Worm (Caenorhabditis elegans) whole organism, L1 larva: ENCODE measurements around the gene ZK1320.2.

Source experiments
- F16B12.6 ChIP-seq: fragments of 150-350 bp; optimal IDR thresholded peaks from 2 replicates; lab custom pipeline; 2014; ENCODE audit warnings: missing biosample characterization, missing genetic modification characterization
- Y116A8C.19 ChIP-seq: sonication (generic microtip); optimal IDR thresholded peaks from 2 replicates; lab custom pipeline; 2016; ENCODE audit warnings: missing compliant biosample characterization, missing genetic modification characterization, borderline replicate concordance
- aha-1 ChIP-seq: fragments of 150-350 bp; optimal IDR thresholded peaks from 2 replicates; lab custom pipeline; 2014; ENCODE audit warnings: missing biosample characterization, missing genetic modification characterization
- alr-1 ChIP-seq: fragments of 200-800 bp; sonication (Bioruptor generic); optimal IDR thresholded peaks from 2 replicates; lab custom pipeline; 2018; ENCODE audit warnings: borderline replicate concordance, mild to moderate bottlenecking, missing genetic modification characterization, missing compliant biosample characterization
- aly-2 ChIP-seq: fragments of 150-350 bp; optimal IDR thresholded peaks from 2 replicates; lab custom pipeline; 2014; ENCODE audit warnings: missing biosample characterization, missing genetic modification characterization
- ama-1 ChIP-seq: fragments of 150-350 bp; optimal IDR thresholded peaks from 2 replicates; lab custom pipeline; 2014
- blmp-1 ChIP-seq: fragments of 150-350 bp; optimal IDR thresholded peaks from 2 replicates; lab custom pipeline; 2014; ENCODE audit warnings: missing biosample characterization, missing genetic modification characterization
- ceh-63 ChIP-seq: fragments of 200-800 bp; sonication (Bioruptor generic); optimal IDR thresholded peaks from 2 replicates; lab custom pipeline; 2018; ENCODE audit warnings: mild to moderate bottlenecking, missing genetic modification characterization, missing compliant biosample characterization
- ceh-8 ChIP-seq: fragments of 200-800 bp; sonication (Bioruptor generic); optimal IDR thresholded peaks from 2 replicates; lab custom pipeline; 2018; ENCODE audit warnings: mild to moderate bottlenecking, missing genetic modification characterization, moderate library complexity, missing compliant biosample characterization
- ceh-82 ChIP-seq, 3 experiments: fragments of 150-350 bp in 1 of 3; sonication (generic microtip) in 2 of 3; optimal IDR thresholded peaks; 2 replicates each; lab custom pipeline; 2014 to 2017; ENCODE audit warnings: missing biosample characterization in 3 of 3, missing genetic modification characterization in 3 of 3
- ceh-88 ChIP-seq: fragments of 200-800 bp; sonication (Bioruptor generic); IDR thresholded peaks from 2 replicates; pipeline ENCODE4 v1.3.6; 2022; ENCODE audit warnings: missing genetic modification characterization, missing compliant biosample characterization
- ceh-90 ChIP-seq: sonication (generic microtip); optimal IDR thresholded peaks from 2 replicates; lab custom pipeline; 2016; ENCODE audit warnings: missing genetic modification characterization, missing compliant biosample characterization
- ces-1 ChIP-seq: fragments of 150-350 bp; optimal IDR thresholded peaks from 2 replicates; lab custom pipeline; 2014; ENCODE audit warnings: missing biosample characterization, missing genetic modification reagents, missing genetic modification characterization
- dpl-1 ChIP-seq, 3 experiments: fragments of 150-350 bp in 2 of 3; sonication (generic microtip) in 1 of 3; optimal IDR thresholded peaks; 2 replicates each; lab custom pipeline; 2014 to 2017; ENCODE audit warnings: missing biosample characterization in 3 of 3, missing genetic modification characterization in 3 of 3, missing genetic modification reagents in 3 of 3
- dsc-1 ChIP-seq: sonication (generic microtip); optimal IDR thresholded peaks from 2 replicates; lab custom pipeline; 2016; ENCODE audit warnings: mild to moderate bottlenecking, missing genetic modification characterization, missing compliant biosample characterization
- efl-3 ChIP-seq: fragments of 200-800 bp; sonication (Bioruptor generic); optimal IDR thresholded peaks from 2 replicates; lab custom pipeline; 2018; ENCODE audit warnings: mild to moderate bottlenecking, missing genetic modification characterization, missing compliant biosample characterization
- elt-2 ChIP-seq: sonication (generic microtip); optimal IDR thresholded peaks from 2 replicates; lab custom pipeline; 2016; ENCODE audit warnings: missing genetic modification characterization, mild to moderate bottlenecking, inconsistent platforms, missing compliant biosample characterization, missing genetic modification reagents
- elt-3 ChIP-seq, 6 experiments: fragments of 150-350 bp in 1 of 6; sonication (generic microtip); optimal IDR thresholded peaks; 2 replicates each; lab custom pipeline; 2017 to 2018; ENCODE audit warnings: missing biosample characterization in 6 of 6, missing genetic modification characterization in 6 of 6, inconsistent platforms in 1 of 6
- ets-5 ChIP-seq: fragments of 200-800 bp; sonication (Bioruptor generic); IDR thresholded peaks from 2 replicates; pipeline ENCODE4 v1.3.6; 2022; ENCODE audit warnings: missing genetic modification characterization, missing compliant biosample characterization
- fkh-10 ChIP-seq: sonication (generic microtip); optimal IDR thresholded peaks from 2 replicates; lab custom pipeline; 2017; ENCODE audit warnings: missing biosample characterization, missing genetic modification reagents, missing genetic modification characterization
- hpl-2 ChIP-seq: fragments of 150-350 bp; optimal IDR thresholded peaks from 2 replicates; lab custom pipeline; 2014; ENCODE audit warnings: missing biosample characterization, missing genetic modification reagents, missing genetic modification characterization
- irx-1 ChIP-seq: sonication (generic microtip); optimal IDR thresholded peaks from 2 replicates; lab custom pipeline; 2016; ENCODE audit warnings: missing genetic modification characterization, missing compliant biosample characterization
- isw-1 ChIP-seq: fragments of 200-800 bp; sonication (Bioruptor generic); IDR thresholded peaks from 2 replicates; pipeline ENCODE4 v1.3.6; 2022; ENCODE audit warnings: missing genetic modification characterization, missing compliant biosample characterization
- lin-13 ChIP-seq: fragments of 150-350 bp; optimal IDR thresholded peaks from 2 replicates; lab custom pipeline; 2014; ENCODE audit warnings: missing biosample characterization, missing genetic modification reagents, missing genetic modification characterization
- lin-35 ChIP-seq, 2 experiments: fragments of 150-350 bp; optimal IDR thresholded peaks; 2 replicates each; lab custom pipeline; 2014; ENCODE audit warnings: missing biosample characterization in 2 of 2, missing genetic modification characterization in 2 of 2, missing genetic modification reagents in 2 of 2
- lin-39 ChIP-seq: fragments of 150-350 bp; optimal IDR thresholded peaks from 2 replicates; lab custom pipeline; 2014; ENCODE audit warnings: missing biosample characterization, missing genetic modification reagents, missing genetic modification characterization
- lir-3 ChIP-seq: sonication (generic microtip); optimal IDR thresholded peaks from 2 replicates; lab custom pipeline; 2016; ENCODE audit warnings: mild to moderate bottlenecking, missing genetic modification characterization, moderate library complexity, missing compliant biosample characterization; ENCODE audit not compliant: poor library complexity
- lsy-2 ChIP-seq, 2 experiments: fragments of 150-350 bp; optimal IDR thresholded peaks; 2 replicates each; lab custom pipeline; 2014; ENCODE audit warnings: missing biosample characterization in 2 of 2, missing genetic modification characterization in 2 of 2
- mdl-1 ChIP-seq, 2 experiments: fragments of 150-350 bp; optimal IDR thresholded peaks; 2 replicates each; lab custom pipeline; 2014 to 2017; ENCODE audit warnings: missing biosample characterization in 2 of 2, missing genetic modification characterization in 2 of 2, inconsistent platforms in 1 of 2
- mef-2 ChIP-seq: fragments of 150-350 bp; optimal IDR thresholded peaks from 2 replicates; lab custom pipeline; 2014; ENCODE audit warnings: missing biosample characterization, missing genetic modification characterization
- nhr-11 ChIP-seq: fragments of 150-350 bp; optimal IDR thresholded peaks from 2 replicates; lab custom pipeline; 2014; ENCODE audit warnings: missing biosample characterization, missing genetic modification characterization
- nhr-12 ChIP-seq: sonication (generic microtip); optimal IDR thresholded peaks from 2 replicates; lab custom pipeline; 2017; ENCODE audit warnings: missing biosample characterization, missing genetic modification characterization
- nhr-19 ChIP-seq: fragments of 200-800 bp; sonication (Bioruptor generic); conservative IDR thresholded peaks from 2 replicates; pipeline ENCODE4 v1.3.6; 2022; ENCODE audit warnings: missing genetic modification characterization, missing compliant biosample characterization
- nhr-47 ChIP-seq: sonication (generic microtip); optimal IDR thresholded peaks from 2 replicates; lab custom pipeline; 2016; ENCODE audit warnings: mild to moderate bottlenecking, missing genetic modification characterization, moderate library complexity, missing compliant biosample characterization
- nhr-71 ChIP-seq: sonication (generic microtip); optimal IDR thresholded peaks from 2 replicates; lab custom pipeline; 2016; ENCODE audit warnings: mild to moderate bottlenecking, missing genetic modification characterization, moderate library complexity, missing compliant biosample characterization
- nhr-85 ChIP-seq: sonication (generic microtip); peaks from one replicate; lab custom pipeline; 2016; ENCODE audit warnings: missing genetic modification characterization, inconsistent platforms, missing compliant biosample characterization
- nhr-90 ChIP-seq: sonication (generic microtip); optimal IDR thresholded peaks from 2 replicates; lab custom pipeline; 2016; ENCODE audit warnings: mild to moderate bottlenecking, missing genetic modification characterization, missing compliant biosample characterization; ENCODE audit not compliant: poor library complexity
- pqm-1 ChIP-seq: sonication (generic microtip); optimal IDR thresholded peaks from 3 replicates; lab custom pipeline; 2017; ENCODE audit warnings: missing biosample characterization, missing genetic modification characterization
- rnt-1 ChIP-seq: sonication (generic microtip); optimal IDR thresholded peaks from 2 replicates; lab custom pipeline; 2016; ENCODE audit warnings: mild to moderate bottlenecking, missing genetic modification characterization, moderate library complexity, missing compliant biosample characterization
- snpc-4 ChIP-seq: fragments of 150-350 bp; optimal IDR thresholded peaks from 2 replicates; lab custom pipeline; 2014; ENCODE audit warnings: missing biosample characterization, missing genetic modification characterization
- snu-23 ChIP-seq: sonication (generic microtip); optimal IDR thresholded peaks from 2 replicates; lab custom pipeline; 2016; ENCODE audit warnings: missing genetic modification characterization, missing compliant biosample characterization
- sox-4 ChIP-seq: sonication (generic microtip); optimal IDR thresholded peaks from 2 replicates; lab custom pipeline; 2016; ENCODE audit warnings: missing genetic modification characterization, missing compliant biosample characterization
- unc-130 ChIP-seq: fragments of 150-350 bp; optimal IDR thresholded peaks from 2 replicates; lab custom pipeline; 2017; ENCODE audit warnings: missing biosample characterization, missing genetic modification characterization, inconsistent platforms
- unc-62 ChIP-seq: fragments of 150-350 bp; optimal IDR thresholded peaks from 2 replicates; lab custom pipeline; 2014; ENCODE audit warnings: missing biosample characterization, missing genetic modification reagents, missing genetic modification characterization
- unc-86 ChIP-seq: sonication (generic microtip); optimal IDR thresholded peaks from 2 replicates; lab custom pipeline; 2016; ENCODE audit warnings: missing genetic modification characterization, missing compliant biosample characterization
- unc-98 ChIP-seq: fragments of 200-800 bp; sonication (Bioruptor generic); IDR thresholded peaks from 2 replicates; pipeline ENCODE4 v1.3.6; 2022; ENCODE audit warnings: missing genetic modification characterization, missing compliant biosample characterization
- xbp-1 ChIP-seq: sonication (generic microtip); optimal IDR thresholded peaks from 2 replicates; lab custom pipeline; 2016; ENCODE audit warnings: missing genetic modification characterization, missing compliant biosample characterization
- zag-1 ChIP-seq: fragments of 150-350 bp; optimal IDR thresholded peaks from 2 replicates; lab custom pipeline; 2014; ENCODE audit warnings: missing biosample characterization, missing genetic modification characterization
- ztf-4 ChIP-seq: fragments of 150-350 bp; optimal IDR thresholded peaks from 2 replicates; lab custom pipeline; 2014; ENCODE audit warnings: missing biosample characterization, missing genetic modification characterization

The ZK1320.2 gene

ce11 chrII:9646928-9647838, 11.6 kb downstream of the ZK1320.2 start, which contains the start of gene sqv-8 (continued):
- no peak for TF ChIP-seq dsc-1 (tag; lab: Kevin White, UChicago)
- peak in 1 of 3 experiments; percentile 6 for TF ChIP-seq ceh-82 (tag; optimal IDR thresholded peaks at IDR 0.05; lab: Kevin White, UChicago)
- TF ChIP-seq Y116A8C.19 (tag; lab: Kevin White, UChicago) = no peak
- TF ChIP-seq lin-35 (GFP tag; optimal IDR thresholded peaks at IDR 0.05; lab: Kevin White, UChicago) = peak in 1 of 2 experiments; percentile 14
- TF ChIP-seq blmp-1 (tag; lab: Kevin White, UChicago) = peak; percentile 20
- no peak for TF ChIP-seq alr-1 (tag; lab: Kevin White, UChicago)

DNA sequence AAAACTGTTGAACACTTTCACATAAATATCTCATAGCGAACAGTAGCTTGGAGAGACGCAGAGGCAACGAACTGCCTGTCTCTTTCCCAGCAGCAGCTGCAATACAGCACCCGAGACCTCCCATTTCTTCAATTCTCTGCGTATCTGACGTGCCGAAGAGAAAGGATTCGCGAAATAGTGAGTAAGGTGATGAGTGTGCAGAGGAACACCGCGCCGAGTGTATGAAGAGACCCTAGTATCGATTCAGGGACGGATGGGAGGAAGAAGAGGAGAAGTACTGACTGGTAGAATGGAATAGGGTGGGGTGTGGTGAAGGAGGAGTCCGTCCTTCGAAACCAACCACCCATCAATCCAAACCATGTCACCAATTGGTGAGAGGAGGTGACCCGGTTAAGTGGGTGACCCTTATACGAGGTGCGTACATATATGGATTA, 12.7 kb downstream of the ZK1320.2 start:
- peak in 1 of 2 experiments; percentile 75 for TF ChIP-seq mdl-1 (tag; optimal IDR thresholded peaks at IDR 0.05; lab: Kevin White, UChicago)
- peak; percentile 40 to 53 (median 50) for TF ChIP-seq dpl-1 (GFP tag; optimal IDR thresholded peaks at IDR 0.05; lab: Kevin White, UChicago)
- no peak for TF ChIP-seq efl-3 (GFP tag; lab: Kevin White, UChicago)
- TF ChIP-seq elt-2 (tag; lab: Kevin White, UChicago) = peak; percentile 11
- no peak for TF ChIP-seq unc-98 (GFP tag; lab: Robert Waterston, UW)
- no peak for TF ChIP-seq aha-1 (tag; lab: Kevin White, UChicago)
- peak; percentile 90 for TF ChIP-seq nhr-85
- no peak for TF ChIP-seq zag-1 (tag; lab: Kevin White, UChicago)
- TF ChIP-seq lin-39 (tag; lab: Kevin White, UChicago) = no peak
- peak; percentile 82 for TF ChIP-seq ama-1 (lab: Kevin White, UChicago)
- TF ChIP-seq mef-2 (tag; lab: Kevin White, UChicago) = no peak
- no peak for TF ChIP-seq ces-1
- no peak for TF ChIP-seq sox-4 (tag; lab: Kevin White, UChicago)
- no peak for TF ChIP-seq ceh-90
- TF ChIP-seq ceh-63 (GFP tag; lab: Kevin White, UChicago) = no peak
- no peak for TF ChIP-seq ceh-88 (GFP tag; lab: Robert Waterston, UW)
- peak; percentile 70 to 82 for TF ChIP-seq lsy-2 (tag; optimal IDR thresholded peaks at IDR 0.05; lab: Kevin White, UChicago)
- TF ChIP-seq pqm-1 (tag; lab: Kevin White, UChicago) = no peak
- TF ChIP-seq nhr-71 (tag; lab: Kevin White, UChicago) = peak; percentile 83
- TF ChIP-seq blmp-1 (tag; lab: Kevin White, UChicago) = peak; percentile 95
- no peak for TF ChIP-seq ceh-8 (GFP tag; lab: Kevin White, UChicago)
- peak; percentile 56 for TF ChIP-seq nhr-11 (tag; lab: Kevin White, UChicago)
- TF ChIP-seq F16B12.6 = peak; percentile 19
- no peak for TF ChIP-seq hpl-2 (GFP tag; lab: Kevin White, UChicago)
- TF ChIP-seq unc-86 (tag; lab: Kevin White, UChicago) = peak; percentile 52
- TF ChIP-seq nhr-12 (tag; lab: Kevin White, UChicago) = no peak
- TF ChIP-seq elt-3 (tag; optimal IDR thresholded peaks at IDR 0.05; lab: Kevin White, UChicago) = peak in 2 of 6 experiments; percentile 33 to 59
- peak; percentile 29 for TF ChIP-seq lin-13 (GFP tag; lab: Kevin White, UChicago)
- TF ChIP-seq aly-2 (tag; lab: Kevin White, UChicago) = no peak
- peak; percentile 60 for TF ChIP-seq nhr-47 (tag; lab: Kevin White, UChicago)
- TF ChIP-seq snu-23 (GFP tag; lab: Kevin White, UChicago) = peak; percentile 78
- peak; percentile 40 for TF ChIP-seq lir-3 (tag; lab: Kevin White, UChicago)
- no peak for TF ChIP-seq unc-130 (tag; lab: Kevin White, UChicago)
- TF ChIP-seq nhr-19 (GFP tag; lab: Robert Waterston, UW) = peak; percentile 60
- no peak for TF ChIP-seq snpc-4 (tag; lab: Kevin White, UChicago)
- TF ChIP-seq irx-1 = peak; percentile 41
- TF ChIP-seq ztf-4 (tag; lab: Kevin White, UChicago) = peak; percentile 68
- TF ChIP-seq fkh-10 (GFP tag; lab: Kevin White, UChicago) = no peak
- peak; percentile 6; the same call in 1 of the 2 replicates for TF ChIP-seq isw-1 (GFP tag; lab: Robert Waterston, UW)
- TF ChIP-seq rnt-1 (tag; lab: Kevin White, UChicago) = peak; percentile 74
- peak; percentile 50 for TF ChIP-seq nhr-90 (tag; lab: Kevin White, UChicago)
- no peak for TF ChIP-seq unc-62 (GFP tag; lab: Kevin White, UChicago)
- TF ChIP-seq xbp-1 (tag; lab: Kevin White, UChicago) = peak; percentile 55
- TF ChIP-seq ets-5 (GFP tag; lab: Robert Waterston, UW) = no peak
